Worm (Caenorhabditis elegans): ENCODE data around the gene imph-1.

imph-1 gene

DNA sequence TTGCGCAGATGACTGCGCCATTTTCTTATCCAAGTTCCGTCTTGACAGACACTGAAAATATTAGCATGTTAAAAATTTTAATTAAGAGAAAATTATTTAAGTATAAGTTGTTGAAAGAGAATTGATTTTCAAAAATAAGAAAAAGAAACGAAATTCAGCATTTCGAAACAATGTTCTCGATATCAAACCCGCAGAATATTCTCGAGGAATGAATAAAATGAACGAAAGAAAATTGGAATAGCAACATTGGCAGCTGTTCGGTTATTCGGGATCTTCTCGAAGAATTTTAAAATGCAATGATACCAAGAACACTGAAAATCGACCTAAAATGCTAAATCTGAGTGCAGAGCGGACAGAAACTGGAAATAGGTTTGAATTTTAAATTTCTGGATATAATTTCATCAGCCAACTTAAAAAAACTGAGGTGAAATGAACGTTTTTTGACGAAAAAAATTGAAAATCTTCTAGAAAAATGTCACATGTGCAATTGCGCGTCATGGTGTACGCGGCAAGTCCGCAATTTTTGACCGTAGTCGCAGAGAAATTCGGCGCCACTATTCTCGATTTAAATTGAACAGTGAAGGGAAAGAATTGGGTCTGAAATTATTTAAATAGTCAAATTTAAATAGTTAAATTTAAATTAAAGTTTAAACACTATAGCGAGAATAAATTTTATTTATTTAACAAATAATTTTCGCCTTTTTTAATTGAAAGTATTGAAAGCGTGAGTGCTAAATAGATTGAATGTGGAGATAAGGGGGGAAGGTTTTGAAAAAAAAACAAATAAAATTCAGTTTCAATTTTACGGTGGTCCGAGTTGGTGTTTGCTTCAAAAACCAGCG is 45.1 kb upstream of the imph-1 start, which contains the start of the genes cct-5 and F25F2.1 (continued):
- peak; percentile 81 for TF ChIP-seq Y79H2A.3 (GFP tag; conservative IDR thresholded peaks at IDR 0.05)
- peak; percentile 79 for TF ChIP-seq unc-130 (GFP tag; optimal IDR thresholded peaks at IDR 0.05)
- no peak for TF ChIP-seq nfya-1 (tag; optimal IDR thresholded peaks at IDR 0.05; ENCODE audit: borderline replicate concordance, insufficient read depth)
- no peak for TF ChIP-seq gei-17 (GFP tag; optimal IDR thresholded peaks at IDR 0.05)
- no peak for TF ChIP-seq let-526 (GFP tag; IDR thresholded peaks at IDR 0.05)
- TF ChIP-seq F23B12.7 (tag; optimal IDR thresholded peaks at IDR 0.05; ENCODE audit: insufficient read depth), result peak; percentile 84
- TF ChIP-seq T26A5.8 (tag; optimal IDR thresholded peaks at IDR 0.05), result no peak
- no peak for TF ChIP-seq ztf-22 (GFP tag; optimal IDR thresholded peaks at IDR 0.05)
- peak; percentile 61; the same call in 1 of the 2 replicates for TF ChIP-seq C17E4.6 (GFP tag; IDR thresholded peaks at IDR 0.05)
- no peak for TF ChIP-seq K12H6.12 (tag; optimal IDR thresholded peaks at IDR 0.05)
- no peak for TF ChIP-seq zfh-2 (GFP tag; conservative IDR thresholded peaks at IDR 0.05)
- TF ChIP-seq ceh-100 (GFP tag; IDR thresholded peaks at IDR 0.05), result no peak
- TF ChIP-seq ceh-40 (GFP tag; IDR thresholded peaks at IDR 0.05), result no peak
- TF ChIP-seq hsf-1 (GFP tag; IDR thresholded peaks at IDR 0.05), result peak; percentile 98
- TF ChIP-seq lir-1 (GFP tag; conservative IDR thresholded peaks at IDR 0.05), result peak; percentile 67; the same call in 1 of the 2 replicates
- TF ChIP-seq hmg-20 (GFP tag; IDR thresholded peaks at IDR 0.05), result no peak
- TF ChIP-seq cebp-2 (GFP tag; IDR thresholded peaks at IDR 0.05), result no peak
- TF ChIP-seq lin-40 (tag; optimal IDR thresholded peaks at IDR 0.05), result no peak
- no peak for TF ChIP-seq fkh-3 (tag; optimal IDR thresholded peaks at IDR 0.05)
- no peak for TF ChIP-seq nhr-90 (tag; optimal IDR thresholded peaks at IDR 0.05)
- no peak for TF ChIP-seq ets-4 (GFP tag; optimal IDR thresholded peaks at IDR 0.05)
- peak; percentile 96 for TF ChIP-seq dpl-1 (GFP tag; optimal IDR thresholded peaks at IDR 0.05)
- TF ChIP-seq aptf-2 (GFP tag; conservative IDR thresholded peaks at IDR 0.05), result no peak
- 0 out of 2 replicates have a peak, but pooled peaks have one; percentile 43 for TF ChIP-seq Y53G8AR.9 (GFP tag; conservative IDR thresholded peaks at IDR 0.05)
- no peak for TF ChIP-seq ccch-3 (GFP tag; optimal IDR thresholded peaks at IDR 0.05)
- no peak for TF ChIP-seq egrh-3 (GFP tag; IDR thresholded peaks at IDR 0.05)
- TF ChIP-seq die-1 (tag; optimal IDR thresholded peaks at IDR 0.05), result no peak
- TF ChIP-seq attf-6 (GFP tag; IDR thresholded peaks at IDR 0.05), result 0 out of 2 replicates have a peak, but pooled peaks have one; percentile 45
- TF ChIP-seq snpc-3.4 (tag; optimal IDR thresholded peaks at IDR 0.05), result peak; percentile 92
- TF ChIP-seq ama-1 (optimal IDR thresholded peaks at IDR 0.05), result no peak
- no peak for TF ChIP-seq ama-1 (GFP tag; optimal IDR thresholded peaks at IDR 0.05)
- TF ChIP-seq pha-4 (tag; optimal IDR thresholded peaks at IDR 0.05), result no peak
- no peak for TF ChIP-seq hlh-12 (tag; optimal IDR thresholded peaks at IDR 0.05)
- peak; percentile 86 for TF ChIP-seq snpc-1.3 (tag; optimal IDR thresholded peaks at IDR 0.05; ENCODE audit: insufficient read depth)
- no peak for TF ChIP-seq ztf-3 (GFP tag; optimal IDR thresholded peaks at IDR 0.05)
- no peak for TF ChIP-seq unc-62 (GFP tag; optimal IDR thresholded peaks at IDR 0.05)
- peak; percentile 97 for TF ChIP-seq efl-1 (GFP tag; optimal IDR thresholded peaks at IDR 0.05)
- TF ChIP-seq mcd-1 (GFP tag; IDR thresholded peaks at IDR 0.05), result no peak; the same call in 1 of the 2 replicates
- TF ChIP-seq chd-7 (tag; optimal IDR thresholded peaks at IDR 0.05), result no peak
- TF ChIP-seq mes-4 (tag; optimal IDR thresholded peaks at IDR 0.05), result no peak
- TF ChIP-seq mel-28 (tag; optimal IDR thresholded peaks at IDR 0.05; ENCODE audit: borderline replicate concordance), result no peak
- no peak; the same call in 1 of the 2 replicates for TF ChIP-seq B0336.3 (GFP tag; IDR thresholded peaks at IDR 0.05)
- no peak for TF ChIP-seq rec-8 (tag; optimal IDR thresholded peaks at IDR 0.05)
- TF ChIP-seq ztf-26 (tag; optimal IDR thresholded peaks at IDR 0.05), result no peak
- TF ChIP-seq B0035.1 (tag; optimal IDR thresholded peaks at IDR 0.05), result no peak
- TF ChIP-seq dox-1 (GFP tag; IDR thresholded peaks at IDR 0.05), result peak; percentile 93
- TF ChIP-seq sea-2 (GFP tag; IDR thresholded peaks at IDR 0.05), result no peak

Data from whole organism, young adult.